Fruit fly (Drosophila melanogaster): Measurements from ENCODE around the gene CG34012.

The CG34012 gene

DNA sequence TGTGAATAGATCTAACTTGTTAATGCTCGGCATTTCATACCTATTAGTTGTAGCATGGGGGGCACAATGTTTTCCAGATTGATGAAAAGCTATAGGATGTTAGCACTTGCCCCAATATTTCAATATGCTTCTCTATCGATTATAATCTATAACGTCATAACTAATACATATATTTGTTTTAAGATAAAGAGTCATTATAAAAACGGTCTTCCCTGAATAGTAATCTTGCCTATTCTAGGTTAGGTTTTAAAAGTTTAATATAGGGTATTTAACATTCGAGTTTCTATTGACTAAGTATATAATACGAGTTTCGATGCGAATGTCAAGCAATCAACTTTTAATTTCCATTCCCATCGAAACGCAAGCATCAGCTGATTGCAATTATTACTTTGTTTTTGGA, 48.1 kb downstream of the CG34012 start, which contains the start of the genes CG6321 and Blos2 (continued):
- TF ChIP-seq CG15514 (GFP tag; optimal IDR thresholded peaks at IDR 0.05) (peak; percentile 53), toy (GFP tag; IDR thresholded peaks at IDR 0.05) (no peak), CG30431 (GFP tag; optimal IDR thresholded peaks at IDR 0.05) (no peak), vfl (GFP tag; optimal IDR thresholded peaks at IDR 0.05) (peak; percentile 56), da (GFP tag; optimal IDR thresholded peaks at IDR 0.05) (no peak), corto (GFP tag; optimal IDR thresholded peaks at IDR 0.05) (no peak), Bdp1 (GFP tag; optimal IDR thresholded peaks at IDR 0.05) (no peak), Myb (GFP tag; optimal IDR thresholded peaks at IDR 0.05) (no peak), CkIIα-i1 (GFP tag; IDR thresholded peaks at IDR 0.05) (no peak), Aef1 (GFP tag; IDR thresholded peaks at IDR 0.05) (peak; percentile 30; the same call in 1 of the 3 replicates), CG4282 (GFP tag; optimal IDR thresholded peaks at IDR 0.05) (no peak), cad (GFP tag; optimal IDR thresholded peaks at IDR 0.05) (no peak), CG9817 (tag; optimal IDR thresholded peaks at IDR 0.05) (peak; percentile 63), gsb-n (tag; optimal IDR thresholded peaks at IDR 0.05) (peak; percentile 75), fd64A (GFP tag; optimal IDR thresholded peaks at IDR 0.05) (peak; percentile 13), gce (GFP tag; IDR thresholded peaks at IDR 0.05) (0 out of 3 replicates have a peak, but pooled peaks have one; percentile 5), ac (GFP tag; optimal IDR thresholded peaks at IDR 0.05) (no peak), NfI (GFP tag; optimal IDR thresholded peaks at IDR 0.05) (peak; percentile 66), zfh1 (GFP tag; IDR thresholded peaks at IDR 0.05) (peak; percentile 54), knrl (GFP tag; IDR thresholded peaks at IDR 0.05; ENCODE audit: partially characterized antibody) (no peak), CG11085 (GFP tag; IDR thresholded peaks at IDR 0.05) (no peak), ttk (GFP tag; IDR thresholded peaks at IDR 0.05) (peak; percentile 55), fd102C (GFP tag; optimal IDR thresholded peaks at IDR 0.05) (no peak), cas (GFP tag; IDR thresholded peaks at IDR 0.05) (no peak), CG3847 (GFP tag; IDR thresholded peaks at IDR 0.05) (peak; percentile 53; the same call in 1 of the 2 replicates), vvl (GFP tag; IDR thresholded peaks at IDR 0.05) (peak; percentile 88), fru (optimal IDR thresholded peaks at IDR 0.05) (no peak), CG13775 (GFP tag; optimal IDR thresholded peaks at IDR 0.05) (peak; percentile 61), CG3407 (GFP tag; optimal IDR thresholded peaks at IDR 0.05) (peak; percentile 24), Med (GFP tag) (peak; percentile 93), Hand (GFP tag; optimal IDR thresholded peaks at IDR 0.05) (peak; percentile 62), HLH4C (GFP tag; IDR thresholded peaks at IDR 0.05; ENCODE audit: partially characterized antibody) (no peak), Meics (GFP tag; optimal IDR thresholded peaks at IDR 0.05) (peak; percentile 85), her (GFP tag; optimal IDR thresholded peaks at IDR 0.05) (no peak), salm (tag; optimal IDR thresholded peaks at IDR 0.05) (peak; percentile 77), CG12219 (GFP tag; optimal IDR thresholded peaks at IDR 0.05) (peak; percentile 74), CG12071 (GFP tag; optimal IDR thresholded peaks at IDR 0.05) (peak; percentile 57), kni (GFP tag; optimal IDR thresholded peaks at IDR 0.05) (no peak), Doc3 (GFP tag; IDR thresholded peaks at IDR 0.05; ENCODE audit: partially characterized antibody) (no peak), Fer3 (tag; optimal IDR thresholded peaks at IDR 0.05) (peak; percentile 80), CrebB (tag; optimal IDR thresholded peaks at IDR 0.05) (peak; percentile 74), schlank (tag; optimal IDR thresholded peaks at IDR 0.05) (no peak), CG16863 (GFP tag; optimal IDR thresholded peaks at IDR 0.05) (peak; percentile 1), Awh (GFP tag; IDR thresholded peaks at IDR 0.05) (no peak; the same call in 1 of the 2 replicates), Oli (tag; optimal IDR thresholded peaks at IDR 0.05) (peak; percentile 78), grn (GFP tag; optimal IDR thresholded peaks at IDR 0.05) (peak; percentile 21), hbn (GFP tag; IDR thresholded peaks at IDR 0.05; ENCODE audit: partially characterized antibody) (no peak), Hr39 (optimal IDR thresholded peaks at IDR 0.05) (no peak), sens (GFP tag) (peak; percentile 93), CG6175 (GFP tag; IDR thresholded peaks at IDR 0.05) (no peak), CG13296 (GFP tag; optimal IDR thresholded peaks at IDR 0.05) (peak; percentile 77), maf-S (GFP tag; optimal IDR thresholded peaks at IDR 0.05) (no peak)
